Fruit fly (Drosophila melanogaster) whole organism, embryonic: ENCODE results near the gene CG9717.

Source experiments
- Aef1 ChIP-seq: fragments of 200-800 bp; sonication (Bioruptor generic); IDR thresholded peaks from 3 replicates; pipeline ENCODE4 v1.3.6; 2022; ENCODE audit warnings: missing biosample characterization, missing genetic modification characterization
- CG10366 ChIP-seq: fragments of 200-800 bp; sonication (Bioruptor generic); IDR thresholded peaks from 2 replicates; pipeline ENCODE4 v1.3.6; 2022; ENCODE audit warnings: missing biosample characterization, missing genetic modification characterization
- CG12219 ChIP-seq: fragments of 200-800 bp; sonication (Bioruptor generic); optimal IDR thresholded peaks from 3 replicates; lab custom pipeline; 2018; ENCODE audit warnings: missing biosample characterization, mild to moderate bottlenecking, missing genetic modification characterization
- CG1233 ChIP-seq: fragments of 200-800 bp; sonication (Bioruptor generic); optimal IDR thresholded peaks from 4 replicates; lab custom pipeline; 2018; ENCODE audit warnings: missing biosample characterization, mild to moderate bottlenecking, missing genetic modification characterization
- CG13424 ChIP-seq: fragments of 200-800 bp; sonication (Bioruptor generic); optimal IDR thresholded peaks from 2 replicates; lab custom pipeline; 2019; ENCODE audit warnings: missing biosample characterization, mild to moderate bottlenecking, missing genetic modification characterization, moderate library complexity
- CG13624 ChIP-seq: fragments of 200-800 bp; sonication (Bioruptor generic); optimal IDR thresholded peaks from 2 replicates; lab custom pipeline; 2016; ENCODE audit warnings: missing biosample characterization, missing genetic modification characterization
- CG14050 ChIP-seq: fragments of 200-800 bp; sonication (Bioruptor generic); IDR thresholded peaks from 3 replicates; pipeline ENCODE4 v1.3.6; 2022; ENCODE audit warnings: missing biosample characterization, missing genetic modification characterization
- CG14667 ChIP-seq: fragments of 200-800 bp; sonication (Bioruptor generic); IDR thresholded peaks from 2 replicates; pipeline ENCODE4 v1.3.6; 2022; ENCODE audit warnings: missing biosample characterization, missing genetic modification characterization
- CG14965 ChIP-seq: fragments of 200-800 bp; sonication (Bioruptor generic); optimal IDR thresholded peaks from 2 replicates; lab custom pipeline; 2016; ENCODE audit warnings: missing biosample characterization, missing genetic modification characterization, borderline replicate concordance
- CG16813 ChIP-seq: fragments of 200-800 bp; sonication (Bioruptor generic); IDR thresholded peaks from 3 replicates; pipeline ENCODE4 v1.3.6; 2022; ENCODE audit warnings: missing biosample characterization, missing genetic modification characterization; ENCODE audit not compliant: partially characterized antibody
- CG16815 ChIP-seq: fragments of 200-800 bp; sonication (Bioruptor generic); optimal IDR thresholded peaks from 3 replicates; lab custom pipeline; 2017; ENCODE audit warnings: missing biosample characterization, mild to moderate bottlenecking, missing genetic modification characterization
- CG2129 ChIP-seq: fragments of 200-800 bp; sonication (Bioruptor generic); IDR thresholded peaks from 2 replicates; pipeline ENCODE4 v1.3.6; 2022; ENCODE audit warnings: missing biosample characterization, missing genetic modification characterization; ENCODE audit not compliant: partially characterized antibody
- CG30403 ChIP-seq: fragments of 200-800 bp; sonication (Bioruptor generic); optimal IDR thresholded peaks from 3 replicates; lab custom pipeline; 2016; ENCODE audit warnings: missing biosample characterization, missing genetic modification characterization
- CG31441 ChIP-seq: fragments of 200-800 bp; sonication (Bioruptor generic); IDR thresholded peaks from 2 replicates; pipeline ENCODE4 v1.3.6; 2022; ENCODE audit warnings: missing biosample characterization, missing genetic modification characterization
- CG3407 ChIP-seq: fragments of 200-800 bp; sonication (Bioruptor generic); optimal IDR thresholded peaks from 2 replicates; lab custom pipeline; 2018; ENCODE audit warnings: missing biosample characterization, mild to moderate bottlenecking, missing genetic modification characterization
- CG5180 ChIP-seq: fragments of 200-800 bp; sonication (Bioruptor generic); optimal IDR thresholded peaks from 3 replicates; lab custom pipeline; 2017; ENCODE audit warnings: missing biosample characterization, missing genetic modification characterization, mild to moderate bottlenecking, moderate library complexity, missing genetic modification reagents
- CG6791 ChIP-seq: fragments of 200-800 bp; sonication (Bioruptor generic); IDR thresholded peaks from 3 replicates; pipeline ENCODE4 v1.3.6; 2022; ENCODE audit warnings: missing biosample characterization, missing genetic modification characterization; ENCODE audit not compliant: partially characterized antibody
- CG6854 ChIP-seq: fragments of 200-800 bp; sonication (Bioruptor generic); optimal IDR thresholded peaks from 3 replicates; lab custom pipeline; 2017; ENCODE audit warnings: missing biosample characterization, mild to moderate bottlenecking, missing genetic modification characterization
- CG7745 ChIP-seq: fragments of 200-800 bp; sonication (Bioruptor generic); optimal IDR thresholded peaks from 2 replicates; lab custom pipeline; 2018; ENCODE audit warnings: missing biosample characterization, mild to moderate bottlenecking, missing genetic modification characterization, moderate library complexity
- CkIIα-i1 ChIP-seq: fragments of 200-800 bp; sonication (Bioruptor generic); IDR thresholded peaks from 2 replicates; pipeline ENCODE4 v1.3.6; 2022; ENCODE audit warnings: missing biosample characterization, missing genetic modification characterization
- CoRest ChIP-seq: fragments of 200-800 bp; sonication (Bioruptor generic); optimal IDR thresholded peaks from 3 replicates; lab custom pipeline; 2018; ENCODE audit warnings: missing biosample characterization, mild to moderate bottlenecking, missing genetic modification characterization, moderate library complexity
- Dref ChIP-seq: fragments of 200-800 bp; sonication (Bioruptor generic); IDR thresholded peaks from 2 replicates; pipeline ENCODE4 v1.3.6; 2022; ENCODE audit warnings: missing biosample characterization, missing genetic modification characterization
- Drgx ChIP-seq: fragments of 200-800 bp; sonication (Bioruptor generic); IDR thresholded peaks from 2 replicates; pipeline ENCODE4 v1.3.6; 2022; ENCODE audit warnings: missing biosample characterization, missing genetic modification characterization
- Eip74EF ChIP-seq, 2 experiments: fragments of 200-800 bp in 1 of 2; fragments of >200 bp in 1 of 2; sonication (Bioruptor generic) in 1 of 2; optimal IDR thresholded peaks; 2 replicates each; lab custom pipeline; 2017 to 2019; ENCODE audit warnings: missing biosample characterization in 2 of 2, missing genetic modification characterization in 2 of 2, mild to moderate bottlenecking in 1 of 2, moderate library complexity in 1 of 2
- H2.0 ChIP-seq: fragments of 200-800 bp; sonication (Bioruptor generic); IDR thresholded peaks from 2 replicates; pipeline ENCODE4 v1.3.6; 2022; ENCODE audit warnings: missing biosample characterization, missing genetic modification characterization
- HLHmδ ChIP-seq: fragments of 200-800 bp; sonication (Bioruptor generic); optimal IDR thresholded peaks from 2 replicates; lab custom pipeline; 2018; ENCODE audit warnings: missing biosample characterization, mild to moderate bottlenecking, missing genetic modification characterization, moderate library complexity
- Hr3 ChIP-seq: fragments of 200-800 bp; sonication (Bioruptor generic); optimal IDR thresholded peaks from 3 replicates; lab custom pipeline; 2016; ENCODE audit warnings: missing biosample characterization, missing genetic modification characterization
- MTF-1 ChIP-seq: fragments of 200-800 bp; sonication (Bioruptor generic); optimal IDR thresholded peaks from 2 replicates; lab custom pipeline; 2018; ENCODE audit warnings: missing biosample characterization, mild to moderate bottlenecking, missing genetic modification characterization, borderline replicate concordance
- Myb ChIP-seq: fragments of 200-800 bp; sonication (Bioruptor generic); optimal IDR thresholded peaks from 2 replicates; lab custom pipeline; 2016; ENCODE audit warnings: missing biosample characterization, missing genetic modification characterization
- Side ChIP-seq: fragments of 200-800 bp; sonication (Bioruptor generic); optimal IDR thresholded peaks from 2 replicates; lab custom pipeline; 2016; ENCODE audit warnings: missing biosample characterization, missing genetic modification characterization
- TFAM ChIP-seq: fragments of 200-800 bp; sonication (Bioruptor generic); optimal IDR thresholded peaks from 2 replicates; lab custom pipeline; 2017; ENCODE audit warnings: missing biosample characterization, missing genetic modification characterization, inconsistent platforms
- ac ChIP-seq: fragments of 200-800 bp; sonication (Bioruptor generic); optimal IDR thresholded peaks from 3 replicates; lab custom pipeline; 2017; ENCODE audit warnings: missing biosample characterization, mild to moderate bottlenecking, missing genetic modification characterization
- aop ChIP-seq: fragments of 200-800 bp; sonication (Bioruptor generic); IDR thresholded peaks from 2 replicates; pipeline ENCODE4 v1.3.6; 2022; ENCODE audit warnings: missing biosample characterization, missing genetic modification characterization
- bab2 ChIP-seq: fragments of 200-800 bp; sonication (Bioruptor generic); optimal IDR thresholded peaks from 2 replicates; lab custom pipeline; 2016; ENCODE audit warnings: missing biosample characterization, missing genetic modification characterization
- bcd ChIP-seq: fragments of 200-800 bp; sonication (Bioruptor generic); optimal IDR thresholded peaks from 2 replicates; lab custom pipeline; 2017; ENCODE audit warnings: missing biosample characterization, mild to moderate bottlenecking, missing genetic modification characterization
- chinmo ChIP-seq: fragments of 200-800 bp; sonication (Bioruptor generic); IDR thresholded peaks from 4 replicates; pipeline ENCODE4 v1.3.6; 2022; ENCODE audit warnings: missing biosample characterization, missing genetic modification characterization; ENCODE audit not compliant: partially characterized antibody
- dan ChIP-seq: fragments of 200-800 bp; sonication (Bioruptor generic); IDR thresholded peaks from 2 replicates; pipeline ENCODE4 v1.3.6; 2022; ENCODE audit warnings: missing biosample characterization, missing genetic modification characterization
- danr ChIP-seq: fragments of 200-800 bp; sonication (Bioruptor generic); IDR thresholded peaks from 2 replicates; pipeline ENCODE4 v1.3.6; 2022; ENCODE audit warnings: missing biosample characterization, missing genetic modification characterization
- dati ChIP-seq: fragments of 200-800 bp; sonication (Bioruptor generic); IDR thresholded peaks from 2 replicates; pipeline ENCODE4 v1.3.6; 2022; ENCODE audit warnings: missing biosample characterization, missing genetic modification characterization
- dimm ChIP-seq: fragments of 200-800 bp; sonication (Bioruptor generic); IDR thresholded peaks from 2 replicates; pipeline ENCODE4 v1.3.6; 2022; ENCODE audit warnings: missing biosample characterization, missing genetic modification characterization
- disco-r ChIP-seq: fragments of 200-800 bp; sonication (Bioruptor generic); optimal IDR thresholded peaks from 2 replicates; lab custom pipeline; 2016; ENCODE audit warnings: missing biosample characterization, missing genetic modification characterization
- h ChIP-seq: fragments of >200 bp; optimal IDR thresholded peaks from 2 replicates; lab custom pipeline; 2017
- kah ChIP-seq: fragments of 200-800 bp; sonication (Bioruptor generic); optimal IDR thresholded peaks from 2 replicates; lab custom pipeline; 2018; ENCODE audit warnings: missing biosample characterization, mild to moderate bottlenecking, missing genetic modification characterization
- otp ChIP-seq: fragments of 200-800 bp; sonication (Bioruptor generic); IDR thresholded peaks from 3 replicates; pipeline ENCODE4, ENCODE4 v1.3.6; 2022; ENCODE audit warnings: missing biosample characterization, missing genetic modification characterization
- phol ChIP-seq: fragments of 200-800 bp; sonication (Bioruptor generic); optimal IDR thresholded peaks from 3 replicates; lab custom pipeline; 2018; ENCODE audit warnings: missing biosample characterization, mild to moderate bottlenecking, missing genetic modification characterization, moderate library complexity
- pros ChIP-seq: fragments of 200-800 bp; sonication (Bioruptor generic); optimal IDR thresholded peaks from 3 replicates; lab custom pipeline; 2019; ENCODE audit warnings: missing biosample characterization, mild to moderate bottlenecking, missing genetic modification characterization, moderate library complexity
- ssp ChIP-seq: fragments of 200-800 bp; sonication (Bioruptor generic); IDR thresholded peaks from 2 replicates; pipeline ENCODE4 v1.3.6; 2022; ENCODE audit warnings: missing biosample characterization, missing genetic modification characterization
- stc ChIP-seq: fragments of 200-800 bp; sonication (Bioruptor generic); IDR thresholded peaks from 2 replicates; pipeline ENCODE4 v1.3.6; 2022; ENCODE audit warnings: missing biosample characterization, missing genetic modification characterization
- stwl ChIP-seq: fragments of 200-800 bp; sonication (Bioruptor generic); optimal IDR thresholded peaks from 3 replicates; lab custom pipeline; 2018; ENCODE audit warnings: missing biosample characterization, mild to moderate bottlenecking, missing genetic modification characterization, moderate library complexity
- zen ChIP-seq: fragments of 200-800 bp; sonication (Bioruptor generic); optimal IDR thresholded peaks from 3 replicates; lab custom pipeline; 2018; ENCODE audit warnings: missing biosample characterization, mild to moderate bottlenecking, missing genetic modification characterization, moderate library complexity

The CG9717 gene

dm6 chr3R:30540196-30540595, 46.9 kb downstream of the CG9717 start (continued):
- TF ChIP-seq dimm (GFP tag; lab: Robert Waterston, UW) (peak; percentile 85), CG14965 (peak; percentile 79), aop (peak; percentile 79), Eip74EF (GFP tag; optimal IDR thresholded peaks at IDR 0.05; lab: Kevin White, UChicago) (peak in 1 of 2 experiments; percentile 89), pros (GFP tag; lab: Kevin White, UChicago) (no peak), stc (GFP tag; lab: Robert Waterston, UW) (peak; percentile 87), CG16815 (GFP tag; lab: Kevin White, UChicago) (peak; percentile 74), CG1233 (GFP tag; lab: Kevin White, UChicago) (peak; percentile 87), CG31441 (GFP tag; lab: Robert Waterston, UW) (peak; percentile 88), disco-r (peak; percentile 90), CG13624 (GFP tag; lab: Kevin White, UChicago) (peak; percentile 95), bab2 (peak; percentile 95), CG6791 (GFP tag; lab: Robert Waterston, UW) (no peak), dati (peak; percentile 88), TFAM (GFP tag; lab: Kevin White, UChicago) (peak; percentile 60), h (lab: Kevin White, UChicago) (no peak), Myb (peak; percentile 83), CG2129 (no peak), Side (GFP tag; lab: Kevin White, UChicago) (peak; percentile 93), H2.0 (GFP tag; lab: Robert Waterston, UW) (peak; percentile 94), dan (GFP tag; lab: Robert Waterston, UW) (peak; percentile 52; the same call in 1 of the 2 replicates), CG30403 (GFP tag; lab: Kevin White, UChicago) (peak; percentile 94), HLHmδ (GFP tag; lab: Kevin White, UChicago) (no peak), Hr3 (GFP tag; lab: Kevin White, UChicago) (peak; percentile 86), chinmo (GFP tag; lab: Robert Waterston, UW) (no peak), CG5180 (GFP tag; lab: Kevin White, UChicago) (peak; percentile 84), CG13424 (tag; lab: Kevin White, UChicago) (peak; percentile 92), Dref (GFP tag; lab: Robert Waterston, UW) (0 out of 2 replicates have a peak, but pooled peaks have one; percentile 2), ssp (GFP tag; lab: Robert Waterston, UW) (peak; percentile 76), stwl (tag; lab: Kevin White, UChicago) (no peak), CG10366 (GFP tag; lab: Robert Waterston, UW) (peak; percentile 94), CG7745 (tag; lab: Kevin White, UChicago) (no peak), CG14050 (GFP tag; lab: Robert Waterston, UW) (peak; percentile 91), CG3407 (peak; percentile 83), otp (GFP tag; lab: Robert Waterston, UW) (peak; percentile 90), phol (tag; lab: Kevin White, UChicago) (peak; percentile 89), CG16813 (GFP tag; lab: Robert Waterston, UW) (no peak), danr (GFP tag; lab: Robert Waterston, UW) (peak; percentile 83), Drgx (GFP tag; lab: Robert Waterston, UW) (peak; percentile 85), Aef1 (GFP tag; lab: Robert Waterston, UW) (peak; percentile 92), CkIIα-i1 (peak; percentile 60; the same call in 1 of the 2 replicates), ac (no peak), CG14667 (GFP tag; lab: Robert Waterston, UW) (peak; percentile 90), zen (tag; lab: Kevin White, UChicago) (peak; percentile 80), CG12219 (GFP tag; lab: Kevin White, UChicago) (peak; percentile 89), MTF-1 (GFP tag; lab: Kevin White, UChicago) (peak; percentile 84), kah (GFP tag; lab: Kevin White, UChicago) (peak; percentile 79), bcd (GFP tag; lab: Kevin White, UChicago) (peak; percentile 91), CoRest (tag; lab: Kevin White, UChicago) (peak; percentile 92), CG6854 (GFP tag; lab: Kevin White, UChicago) (peak; percentile 89)
